Fruit fly (Drosophila melanogaster) whole organism, pupa: Measurements from ENCODE around the gene CG17681.

Source experiments
- CG17806 ChIP-seq: fragments of 200-800 bp; sonication (Bioruptor generic); optimal IDR thresholded peaks from 2 replicates; lab custom pipeline; 2018; ENCODE audit warnings: missing biosample characterization, mild to moderate bottlenecking, missing genetic modification characterization, moderate library complexity
- CG32121 ChIP-seq: fragments of 200-800 bp; sonication (Bioruptor generic); IDR thresholded peaks from 2 replicates; pipeline ENCODE4 v1.3.6; 2022; ENCODE audit warnings: missing biosample characterization, missing genetic modification characterization
- rn ChIP-seq: fragments of 200-800 bp; sonication (Bioruptor generic); IDR thresholded peaks from 2 replicates; pipeline ENCODE4 v1.3.6; 2022; ENCODE audit warnings: missing biosample characterization, missing genetic modification characterization

Gene CG17681

dm6 chr2L:18202811-18203210 is 49.9 kb downstream of the CG17681 start:
- no peak for TF ChIP-seq rn (GFP tag; lab: Robert Waterston, UW)
- TF ChIP-seq CG17806 (tag; lab: Kevin White, UChicago): no peak
- no peak for TF ChIP-seq CG32121 (GFP tag; lab: Robert Waterston, UW)
